Worm (Caenorhabditis elegans) whole organism, L2 larva: ENCODE results near the gene ZK218.1.

Experiments used
- aly-2 ChIP-seq: fragments of 150-350 bp; optimal IDR thresholded peaks from 2 replicates; lab custom pipeline; 2014; ENCODE audit warnings: missing biosample characterization, missing genetic modification characterization
- elt-3 ChIP-seq: sonication (generic microtip); optimal IDR thresholded peaks from 2 replicates; lab custom pipeline; 2017; ENCODE audit warnings: missing biosample characterization, missing genetic modification characterization
- fos-1 ChIP-seq: fragments of 150-350 bp; optimal IDR thresholded peaks from 2 replicates; lab custom pipeline; 2014; ENCODE audit warnings: missing biosample characterization, missing genetic modification characterization
- mab-5 ChIP-seq: fragments of 150-350 bp; optimal IDR thresholded peaks from 2 replicates; lab custom pipeline; 2014; ENCODE audit warnings: missing biosample characterization, missing genetic modification characterization
- zag-1 ChIP-seq: fragments of 150-350 bp; optimal IDR thresholded peaks from 2 replicates; lab custom pipeline; 2014; ENCODE audit warnings: missing biosample characterization, missing genetic modification characterization

DNA sequence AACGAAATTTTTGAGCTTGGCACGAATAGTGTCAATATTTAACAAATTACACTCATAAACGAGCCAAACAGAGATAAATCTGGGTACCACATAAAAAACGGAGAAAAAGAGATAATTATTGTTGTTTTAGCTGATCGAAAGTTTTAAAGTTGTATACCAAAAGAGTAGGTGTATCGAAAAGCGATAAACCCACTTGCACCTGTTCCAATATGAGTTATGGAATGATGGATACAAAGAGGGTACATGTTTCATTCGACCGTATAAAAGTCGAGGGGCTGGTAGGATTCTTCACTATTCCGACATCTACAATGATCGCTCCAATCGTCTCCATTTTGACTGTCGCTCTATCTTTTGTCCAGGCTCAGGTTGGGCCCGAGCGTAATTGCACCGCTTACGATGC lies at the start of gene ZK218.1:
- no peak for TF ChIP-seq mab-5
- no peak for TF ChIP-seq aly-2 (tag; lab: Kevin White, UChicago)
- TF ChIP-seq fos-1, result no peak
- TF ChIP-seq elt-3 (tag; lab: Kevin White, UChicago), result no peak
- no peak for TF ChIP-seq zag-1 (tag; lab: Kevin White, UChicago)
